1 fruit fly cellular context compared by ENCODE assay signal in the genomic region with DNA sequence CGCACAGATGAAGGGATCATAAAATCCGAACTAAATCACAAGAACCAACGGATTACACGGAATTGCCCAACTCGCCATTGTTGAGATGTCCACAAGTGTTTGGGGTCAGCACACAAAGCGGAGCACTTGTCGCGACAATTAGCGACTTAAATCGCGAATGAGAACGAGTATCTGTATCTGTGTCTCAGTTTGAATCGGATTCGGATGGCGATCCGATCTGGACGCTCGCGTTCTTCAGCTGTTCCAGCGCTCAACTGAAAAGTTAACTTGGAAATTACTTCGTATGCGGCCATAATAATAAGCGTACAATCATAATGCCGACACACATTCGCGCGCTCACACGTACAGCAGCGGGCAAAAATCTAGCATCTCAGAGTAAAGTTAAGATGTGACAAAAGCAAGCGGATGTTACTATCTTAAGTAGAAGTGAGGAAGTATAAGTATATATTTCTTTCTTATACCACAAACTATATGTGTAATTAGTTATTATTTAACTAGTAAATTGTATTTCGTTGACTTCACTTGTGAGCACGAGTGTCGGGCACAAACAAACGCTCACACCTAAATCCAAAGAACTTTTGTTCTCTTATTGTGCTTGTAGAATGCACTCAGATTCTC.
A peak's percentile ranks its signal among the peaks of the same experiment; 100 is the strongest.
TF ChIP-seq lines count a peak whose summit lies in the region.

A gene (minus strand): TSS at position 259 of the 618 bp plus-strand sequence.

TF ChIP-seq in whole organism, embryonic, 481 proteins besides CTCF, POLR2A, EP300 and RAD21 (continued from another document and continues in another):
- TF ChIP-seq toy (GFP tag; IDR thresholded peaks at IDR 0.05; lab: Robert Waterston, UW) (0 out of 2 replicates have a peak, but pooled peaks have one; percentile 44), psq (GFP tag; optimal IDR thresholded peaks at IDR 0.05; lab: Kevin White, UChicago) (peak; percentile 65), Ravus (GFP tag; IDR thresholded peaks at IDR 0.05; lab: Robert Waterston, UW) (peak; percentile 54), sc (optimal IDR thresholded peaks at IDR 0.05; lab: Kevin White, UChicago) (no peak), sc (GFP tag; optimal IDR thresholded peaks at IDR 0.05; lab: Kevin White, UChicago) (peak; percentile 85), danr (GFP tag; IDR thresholded peaks at IDR 0.05; lab: Robert Waterston, UW) (peak; percentile 62; the same call in 1 of the 2 replicates), Fer1 (GFP tag; optimal IDR thresholded peaks at IDR 0.05; lab: Kevin White, UChicago) (peak; percentile 83), corto (GFP tag; optimal IDR thresholded peaks at IDR 0.05; lab: Kevin White, UChicago) (peak; percentile 83), Ets97D (GFP tag; optimal IDR thresholded peaks at IDR 0.05; lab: Kevin White, UChicago) (peak; percentile 39), luna (GFP tag; optimal IDR thresholded peaks at IDR 0.05; lab: Kevin White, UChicago) (peak; percentile 18), CG31388 (GFP tag; optimal IDR thresholded peaks at IDR 0.05; lab: Kevin White, UChicago) (peak; percentile 65), CG7839 (tag; optimal IDR thresholded peaks at IDR 0.05; lab: Kevin White, UChicago) (peak; percentile 94), hb (GFP tag; IDR thresholded peaks at IDR 0.05; lab: Robert Waterston, UW; ENCODE audit: partially characterized antibody) (no peak), E2f2 (GFP tag; IDR thresholded peaks at IDR 0.05; lab: Robert Waterston, UW) (peak; percentile 71), CG33213 (GFP tag; optimal IDR thresholded peaks at IDR 0.05; lab: Kevin White, UChicago) (peak; percentile 53), CG4328 (GFP tag; optimal IDR thresholded peaks at IDR 0.05; lab: Kevin White, UChicago) (peak; percentile 35), BtbVII (GFP tag; optimal IDR thresholded peaks at IDR 0.05; lab: Kevin White, UChicago) (peak; percentile 64), CG11456 (GFP tag; IDR thresholded peaks at IDR 0.05; lab: Robert Waterston, UW) (peak; percentile 75), CG10321 (GFP tag; IDR thresholded peaks at IDR 0.05; lab: Robert Waterston, UW) (peak; percentile 69; the same call in 1 of the 2 replicates), HLH4C (GFP tag; IDR thresholded peaks at IDR 0.05; lab: Robert Waterston, UW; ENCODE audit: partially characterized antibody) (no peak), peb (GFP tag; IDR thresholded peaks at IDR 0.05; lab: Robert Waterston, UW) (peak; percentile 75), pho (GFP tag; optimal IDR thresholded peaks at IDR 0.05; lab: Kevin White, UChicago) (peak; percentile 48), CG6272 (GFP tag; IDR thresholded peaks at IDR 0.05; lab: Robert Waterston, UW) (no peak), repo (GFP tag; optimal IDR thresholded peaks at IDR 0.05; lab: Kevin White, UChicago) (peak; percentile 35), CG7987 (GFP tag; optimal IDR thresholded peaks at IDR 0.05; lab: Kevin White, UChicago) (peak; percentile 55), pros (GFP tag; optimal IDR thresholded peaks at IDR 0.05; lab: Kevin White, UChicago) (no peak), Mes4 (GFP tag; optimal IDR thresholded peaks at IDR 0.05; lab: Kevin White, UChicago) (peak; percentile 74), jumu (GFP tag; optimal IDR thresholded peaks at IDR 0.05; lab: Kevin White, UChicago) (peak; percentile 42), CG6175 (GFP tag; IDR thresholded peaks at IDR 0.05; lab: Robert Waterston, UW) (0 out of 3 replicates have a peak, but pooled peaks have one; percentile 14), CG15514 (GFP tag; optimal IDR thresholded peaks at IDR 0.05; lab: Kevin White, UChicago) (peak; percentile 49), NfI (GFP tag; optimal IDR thresholded peaks at IDR 0.05; lab: Kevin White, UChicago) (peak; percentile 81), CG4707 (GFP tag; optimal IDR thresholded peaks at IDR 0.05; lab: Kevin White, UChicago) (peak; percentile 73), Chrac-16 (GFP tag; optimal IDR thresholded peaks at IDR 0.05; lab: Kevin White, UChicago) (peak; percentile 74), CG6813 (GFP tag; optimal IDR thresholded peaks at IDR 0.05; lab: Kevin White, UChicago) (peak; percentile 78), fu2 (GFP tag; optimal IDR thresholded peaks at IDR 0.05; lab: Kevin White, UChicago) (peak; percentile 50), chinmo (GFP tag; IDR thresholded peaks at IDR 0.05; lab: Robert Waterston, UW; ENCODE audit: partially characterized antibody) (no peak), Max (GFP tag; optimal IDR thresholded peaks at IDR 0.05; lab: Kevin White, UChicago) (peak; percentile 65), sens-2 (GFP tag; IDR thresholded peaks at IDR 0.05; lab: Robert Waterston, UW) (peak; percentile 68), CG9609 (GFP tag; optimal IDR thresholded peaks at IDR 0.05; lab: Kevin White, UChicago) (peak; percentile 31), NC2β (GFP tag; optimal IDR thresholded peaks at IDR 0.05; lab: Kevin White, UChicago) (peak; percentile 67), ash1 (GFP tag; optimal IDR thresholded peaks at IDR 0.05; lab: Kevin White, UChicago) (peak; percentile 19), Rx (GFP tag; IDR thresholded peaks at IDR 0.05; lab: Robert Waterston, UW) (peak; percentile 82), croc (GFP tag; conservative IDR thresholded peaks at IDR 0.05; lab: Robert Waterston, UW) (peak; percentile 63), CG7786 (GFP tag; optimal IDR thresholded peaks at IDR 0.05; lab: Kevin White, UChicago) (peak; percentile 40), dan (GFP tag; IDR thresholded peaks at IDR 0.05; lab: Robert Waterston, UW) (no peak), fd96Cb (tag; optimal IDR thresholded peaks at IDR 0.05; lab: Kevin White, UChicago) (peak; percentile 91), CG10147 (GFP tag; optimal IDR thresholded peaks at IDR 0.05; lab: Kevin White, UChicago) (peak; percentile 75), pum (GFP tag; optimal IDR thresholded peaks at IDR 0.05; lab: Kevin White, UChicago) (peak; percentile 74), amos (GFP tag; IDR thresholded peaks at IDR 0.05; lab: Robert Waterston, UW; ENCODE audit: partially characterized antibody) (no peak), Six4 (GFP tag; optimal IDR thresholded peaks at IDR 0.05; lab: Kevin White, UChicago) (peak; percentile 66), tup (GFP tag; optimal IDR thresholded peaks at IDR 0.05; lab: Kevin White, UChicago) (peak; percentile 66), B-H2 (GFP tag; optimal IDR thresholded peaks at IDR 0.05; lab: Kevin White, UChicago) (no peak), CG9817 (tag; optimal IDR thresholded peaks at IDR 0.05; lab: Kevin White, UChicago) (peak; percentile 74), CG6654 (GFP tag; optimal IDR thresholded peaks at IDR 0.05; lab: Kevin White, UChicago) (peak; percentile 78), CkIIα-i1 (GFP tag; IDR thresholded peaks at IDR 0.05; lab: Robert Waterston, UW) (peak; percentile 19; the same call in 1 of the 2 replicates), Sox102F (GFP tag; optimal IDR thresholded peaks at IDR 0.05; lab: Kevin White, UChicago) (peak; percentile 93), CG11093 (GFP tag; IDR thresholded peaks at IDR 0.05; lab: Robert Waterston, UW) (peak; percentile 70; the same call in 2 of the 3 replicates), run (tag; optimal IDR thresholded peaks at IDR 0.05; lab: Kevin White, UChicago) (peak; percentile 89), HHEX (GFP tag; optimal IDR thresholded peaks at IDR 0.05; lab: Kevin White, UChicago) (peak; percentile 82), org-1 (GFP tag; optimal IDR thresholded peaks at IDR 0.05; lab: Kevin White, UChicago) (peak; percentile 85), CG17912 (GFP tag; optimal IDR thresholded peaks at IDR 0.05; lab: Kevin White, UChicago) (no peak), Elba2 (GFP tag; optimal IDR thresholded peaks at IDR 0.05; lab: Kevin White, UChicago) (no peak), CG9797 (GFP tag; optimal IDR thresholded peaks at IDR 0.05; lab: Kevin White, UChicago) (peak; percentile 13), MESR4 (GFP tag; optimal IDR thresholded peaks at IDR 0.05; lab: Kevin White, UChicago) (peak; percentile 39), seq (GFP tag; IDR thresholded peaks at IDR 0.05; lab: Robert Waterston, UW) (peak; percentile 88), tll (GFP tag; optimal IDR thresholded peaks at IDR 0.05; lab: Kevin White, UChicago) (no peak), kay (GFP tag; optimal IDR thresholded peaks at IDR 0.05; lab: Kevin White, UChicago) (peak; percentile 67), chn (GFP tag; optimal IDR thresholded peaks at IDR 0.05; lab: Kevin White, UChicago) (peak; percentile 67), sens (GFP tag; lab: Kevin White, UChicago) (peak; percentile 94), ro (GFP tag; IDR thresholded peaks at IDR 0.05; lab: Robert Waterston, UW) (no peak), CG1647 (GFP tag; optimal IDR thresholded peaks at IDR 0.05; lab: Kevin White, UChicago) (peak; percentile 76), sna (GFP tag; IDR thresholded peaks at IDR 0.05; lab: Robert Waterston, UW; ENCODE audit: partially characterized antibody) (no peak), Nf-YA (GFP tag; IDR thresholded peaks at IDR 0.05; lab: Robert Waterston, UW) (peak; percentile 82), ken (GFP tag; IDR thresholded peaks at IDR 0.05; lab: Robert Waterston, UW) (peak; percentile 86), Xbp1 (GFP tag; optimal IDR thresholded peaks at IDR 0.05; lab: Kevin White, UChicago) (peak; percentile 90), CG11723 (GFP tag; optimal IDR thresholded peaks at IDR 0.05; lab: Kevin White, UChicago) (peak; percentile 70), ham (GFP tag; IDR thresholded peaks at IDR 0.05; lab: Robert Waterston, UW) (no peak), bbx (GFP tag; IDR thresholded peaks at IDR 0.05; lab: Robert Waterston, UW; ENCODE audit: partially characterized antibody) (no peak), her (GFP tag; optimal IDR thresholded peaks at IDR 0.05; lab: Kevin White, UChicago) (peak; percentile 41), Gsc (GFP tag; IDR thresholded peaks at IDR 0.05; lab: Robert Waterston, UW) (no peak; the same call in 1 of the 2 replicates), CG8290 (GFP tag; optimal IDR thresholded peaks at IDR 0.05; lab: Kevin White, UChicago) (no peak), CG8290 (tag; optimal IDR thresholded peaks at IDR 0.05; lab: Kevin White, UChicago) (peak in 1 of 2 experiments; percentile 91), Nf-YC (tag; optimal IDR thresholded peaks at IDR 0.05; lab: Kevin White, UChicago) (peak; percentile 37), rib (GFP tag; IDR thresholded peaks at IDR 0.05; lab: Robert Waterston, UW) (0 out of 2 replicates have a peak, but pooled peaks have one; percentile 16), Awh (GFP tag; IDR thresholded peaks at IDR 0.05; lab: Robert Waterston, UW) (peak; percentile 81), knrl (GFP tag; IDR thresholded peaks at IDR 0.05; lab: Robert Waterston, UW; ENCODE audit: partially characterized antibody) (no peak), br (optimal IDR thresholded peaks at IDR 0.05; lab: Kevin White, UChicago) (no peak), pfk (GFP tag; optimal IDR thresholded peaks at IDR 0.05; lab: Kevin White, UChicago) (no peak), wdn (GFP tag; IDR thresholded peaks at IDR 0.05; lab: Robert Waterston, UW) (peak; percentile 75), CG18599 (GFP tag; optimal IDR thresholded peaks at IDR 0.05; lab: Kevin White, UChicago) (peak; percentile 88), CG15073 (GFP tag; optimal IDR thresholded peaks at IDR 0.05; lab: Kevin White, UChicago) (peak; percentile 22), scrt (GFP tag; optimal IDR thresholded peaks at IDR 0.05; lab: Kevin White, UChicago) (peak; percentile 69), usp (GFP tag; optimal IDR thresholded peaks at IDR 0.05; lab: Kevin White, UChicago) (no peak), Dfd (GFP tag; optimal IDR thresholded peaks at IDR 0.05; lab: Kevin White, UChicago) (no peak), nau (GFP tag; optimal IDR thresholded peaks at IDR 0.05; lab: Kevin White, UChicago) (peak; percentile 87), eve (GFP tag; optimal IDR thresholded peaks at IDR 0.05; lab: Kevin White, UChicago) (peak in 1 of 2 experiments; percentile 94), CG34422 (GFP tag; IDR thresholded peaks at IDR 0.05; lab: Robert Waterston, UW) (peak; percentile 91), CG14710 (tag; optimal IDR thresholded peaks at IDR 0.05; lab: Kevin White, UChicago) (peak; percentile 81), wor (GFP tag; IDR thresholded peaks at IDR 0.05; lab: Robert Waterston, UW) (peak; percentile 86), NC2α (GFP tag; optimal IDR thresholded peaks at IDR 0.05; lab: Kevin White, UChicago) (peak; percentile 22), Usf (GFP tag; optimal IDR thresholded peaks at IDR 0.05; lab: Kevin White, UChicago) (peak; percentile 60), CG2199 (GFP tag; IDR thresholded peaks at IDR 0.05; lab: Robert Waterston, UW) (no peak; the same call in 2 of the 3 replicates), Ptx1 (GFP tag; IDR thresholded peaks at IDR 0.05; lab: Robert Waterston, UW) (peak; percentile 88), Sry-δ (GFP tag; optimal IDR thresholded peaks at IDR 0.05; lab: Kevin White, UChicago) (peak; percentile 8), chm (GFP tag; IDR thresholded peaks at IDR 0.05; lab: Robert Waterston, UW) (peak; percentile 91), sqz (GFP tag; optimal IDR thresholded peaks at IDR 0.05; lab: Kevin White, UChicago) (peak; percentile 64), da (GFP tag; optimal IDR thresholded peaks at IDR 0.05; lab: Kevin White, UChicago) (peak; percentile 25), cato (GFP tag; optimal IDR thresholded peaks at IDR 0.05; lab: Kevin White, UChicago; ENCODE audit: borderline replicate concordance) (peak; percentile 75), Med (GFP tag; lab: Kevin White, UChicago) (peak; percentile 95), CG4404 (GFP tag; IDR thresholded peaks at IDR 0.05; lab: Robert Waterston, UW) (peak; percentile 40; the same call in 1 of the 2 replicates), lab (GFP tag; optimal IDR thresholded peaks at IDR 0.05; lab: Kevin White, UChicago) (peak; percentile 91), slbo (GFP tag; IDR thresholded peaks at IDR 0.05; lab: Robert Waterston, UW) (peak; percentile 85), Xrp1 (GFP tag; IDR thresholded peaks at IDR 0.05; lab: Robert Waterston, UW) (peak; percentile 91), CG11247 (GFP tag; IDR thresholded peaks at IDR 0.05; lab: Robert Waterston, UW) (peak; percentile 80), YL-1 (GFP tag; optimal IDR thresholded peaks at IDR 0.05; lab: Kevin White, UChicago) (no peak), Opbp (GFP tag; IDR thresholded peaks at IDR 0.05; lab: Robert Waterston, UW; ENCODE audit: partially characterized antibody) (no peak), Ada2b (GFP tag; IDR thresholded peaks at IDR 0.05; lab: Robert Waterston, UW) (peak; percentile 88), CG9437 (GFP tag; optimal IDR thresholded peaks at IDR 0.05; lab: Kevin White, UChicago) (peak; percentile 77), CG10979 (tag; optimal IDR thresholded peaks at IDR 0.05; lab: Kevin White, UChicago) (peak; percentile 91), Rfx (GFP tag; IDR thresholded peaks at IDR 0.05; lab: Robert Waterston, UW) (peak; percentile 86), CG7556 (GFP tag; optimal IDR thresholded peaks at IDR 0.05; lab: Kevin White, UChicago) (peak; percentile 91), CG8089 (GFP tag; optimal IDR thresholded peaks at IDR 0.05; lab: Kevin White, UChicago) (peak; percentile 32)
